Worm (Caenorhabditis elegans): ENCODE measurements around the gene let-92.

DNA sequence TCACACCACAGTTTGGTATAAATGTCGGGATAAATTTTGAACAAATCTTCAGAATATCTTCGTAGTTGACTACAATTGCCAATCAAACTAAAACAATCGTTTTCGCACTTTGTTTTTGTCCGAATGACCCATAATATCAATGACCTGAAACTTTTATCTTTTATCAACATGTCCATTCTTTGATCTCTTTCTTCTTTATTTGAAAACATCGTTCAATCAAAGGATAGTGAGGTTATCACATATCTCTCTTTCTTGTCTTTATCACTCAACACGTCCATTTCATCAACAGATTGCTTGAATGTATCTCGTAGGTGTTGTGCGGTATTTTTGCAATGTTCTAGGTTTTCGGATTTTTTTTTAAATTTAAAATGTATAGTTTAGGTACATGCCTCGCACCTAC is 49.2 kb upstream of the let-92 start:
- no peak for TF ChIP-seq him-1 (tag; optimal IDR thresholded peaks at IDR 0.05)
- no peak for TF ChIP-seq W03F9.2 (tag; optimal IDR thresholded peaks at IDR 0.05)
- TF ChIP-seq dao-5 (tag; optimal IDR thresholded peaks at IDR 0.05): no peak
